Worm (Caenorhabditis elegans) whole organism, midembryonic: ENCODE data around the gene soc-1.

Experiments
- T22C8.4 ChIP-seq: fragments of 200-800 bp; sonication (Bioruptor generic); IDR thresholded peaks from 2 replicates; pipeline ENCODE4 v1.3.6; 2022; ENCODE audit warnings: missing genetic modification characterization, missing compliant biosample characterization
- cog-1 ChIP-seq: sonication (generic microtip); optimal IDR thresholded peaks from 2 replicates; lab custom pipeline; 2016; ENCODE audit warnings: missing genetic modification characterization, missing compliant biosample characterization
- flt-1 ChIP-seq: fragments of 200-800 bp; sonication (Bioruptor generic); IDR thresholded peaks from 2 replicates; pipeline ENCODE4 v1.3.6; 2022; ENCODE audit warnings: missing genetic modification characterization, missing compliant biosample characterization
- klf-2 ChIP-seq: fragments of 200-800 bp; sonication (Bioruptor generic); conservative IDR thresholded peaks from 2 replicates; pipeline ENCODE4 v1.3.6; 2022; ENCODE audit warnings: missing genetic modification reagents, missing genetic modification characterization, missing compliant biosample characterization
- med-1 ChIP-seq: sonication (generic microtip); optimal IDR thresholded peaks from 2 replicates; lab custom pipeline; 2017; ENCODE audit warnings: missing genetic modification characterization, mild to moderate bottlenecking, missing compliant biosample characterization, antibody characterized with exemption, missing genetic modification reagents; ENCODE audit not compliant: insufficient read depth
- ref-1 ChIP-seq: fragments of 200-800 bp; sonication (Bioruptor generic); conservative IDR thresholded peaks from 2 replicates; pipeline ENCODE4 v1.3.6; 2022; ENCODE audit warnings: missing genetic modification reagents, missing genetic modification characterization, missing compliant biosample characterization
- tab-1 ChIP-seq: fragments of 200-800 bp; sonication (Bioruptor generic); IDR thresholded peaks from 2 replicates; pipeline ENCODE4 v1.3.6; 2022; ENCODE audit warnings: missing genetic modification characterization, missing compliant biosample characterization
- ztf-23 ChIP-seq: fragments of 200-800 bp; sonication (Bioruptor generic); IDR thresholded peaks from 2 replicates; pipeline ENCODE4 v1.3.6; 2022; ENCODE audit warnings: missing genetic modification reagents, missing genetic modification characterization, missing compliant biosample characterization
- ztf-29 ChIP-seq: fragments of 200-800 bp; sonication (Bioruptor generic); IDR thresholded peaks from 2 replicates; pipeline ENCODE4 v1.3.6; 2022; ENCODE audit warnings: missing genetic modification reagents, missing genetic modification characterization, missing compliant biosample characterization

ce11 chrV:4665651-4666050 lies 22.9 kb downstream of the soc-1 start, which contains the start of gene srx-73:
- no peak for TF ChIP-seq ztf-29 (GFP tag; lab: Robert Waterston, UW)
- TF ChIP-seq ref-1 (GFP tag; lab: Robert Waterston, UW): no peak
- TF ChIP-seq med-1 (GFP tag; lab: Kevin White, UChicago): no peak
- TF ChIP-seq tab-1 (GFP tag; lab: Robert Waterston, UW): no peak
- no peak for TF ChIP-seq cog-1
- no peak for TF ChIP-seq flt-1
- TF ChIP-seq T22C8.4 (GFP tag; lab: Robert Waterston, UW): no peak
- no peak for TF ChIP-seq ztf-23 (GFP tag; lab: Robert Waterston, UW)
- no peak for TF ChIP-seq klf-2 (GFP tag; lab: Robert Waterston, UW)
